Fruit fly (Drosophila melanogaster) whole organism, embryonic: ENCODE results near the gene mRpS35.

ENCODE experiments used
- Antp ChIP-seq: fragments of 200-800 bp; sonication (Bioruptor generic); optimal IDR thresholded peaks from 3 replicates; lab custom pipeline; 2016; ENCODE audit warnings: missing biosample characterization, missing genetic modification characterization
- Atf-2 ChIP-seq: fragments of 200-800 bp; sonication (Bioruptor generic); optimal IDR thresholded peaks from 2 replicates; lab custom pipeline; 2016; ENCODE audit warnings: missing biosample characterization, missing genetic modification characterization
- C15 ChIP-seq: fragments of 200-800 bp; sonication (Bioruptor generic); IDR thresholded peaks from 3 replicates; pipeline ENCODE4 v1.3.6; 2022; ENCODE audit warnings: missing biosample characterization, missing genetic modification characterization
- CG1024 ChIP-seq: fragments of 200-800 bp; sonication (Bioruptor generic); IDR thresholded peaks from 2 replicates; pipeline ENCODE4 v1.3.6; 2022; ENCODE audit warnings: missing biosample characterization, missing genetic modification characterization
- CG10431 ChIP-seq: fragments of 200-800 bp; sonication (Bioruptor generic); optimal IDR thresholded peaks from 3 replicates; lab custom pipeline; 2018; ENCODE audit warnings: missing biosample characterization, mild to moderate bottlenecking, missing genetic modification characterization
- CG12236 ChIP-seq: fragments of 200-800 bp; sonication (Bioruptor generic); optimal IDR thresholded peaks from 2 replicates; lab custom pipeline; 2016; ENCODE audit warnings: missing biosample characterization, missing genetic modification characterization
- CG12744 ChIP-seq: fragments of 200-800 bp; sonication (Bioruptor generic); optimal IDR thresholded peaks from 2 replicates; lab custom pipeline; 2016; ENCODE audit warnings: missing biosample characterization, missing genetic modification characterization
- CG13894 ChIP-seq: fragments of 200-800 bp; sonication (Bioruptor generic); optimal IDR thresholded peaks from 3 replicates; lab custom pipeline; 2018; ENCODE audit warnings: missing biosample characterization, mild to moderate bottlenecking, missing genetic modification characterization, moderate library complexity
- CG14667 ChIP-seq: fragments of 200-800 bp; sonication (Bioruptor generic); IDR thresholded peaks from 2 replicates; pipeline ENCODE4 v1.3.6; 2022; ENCODE audit warnings: missing biosample characterization, missing genetic modification characterization
- CG1602 ChIP-seq: fragments of 200-800 bp; sonication (Bioruptor generic); optimal IDR thresholded peaks from 3 replicates; lab custom pipeline; 2016; ENCODE audit warnings: missing biosample characterization, missing genetic modification characterization
- CG2678 ChIP-seq: fragments of 200-800 bp; sonication (Bioruptor generic); optimal IDR thresholded peaks from 3 replicates; lab custom pipeline; 2019; ENCODE audit warnings: missing biosample characterization, mild to moderate bottlenecking, missing genetic modification characterization, moderate library complexity
- CG33557 ChIP-seq: fragments of 200-800 bp; sonication (Bioruptor generic); optimal IDR thresholded peaks from 2 replicates; lab custom pipeline; 2019; ENCODE audit warnings: missing biosample characterization, mild to moderate bottlenecking, missing genetic modification characterization, moderate library complexity
- CG34376 ChIP-seq: fragments of 200-800 bp; sonication (Bioruptor generic); optimal IDR thresholded peaks from 2 replicates; lab custom pipeline; 2018; ENCODE audit warnings: missing biosample characterization, mild to moderate bottlenecking, missing genetic modification characterization
- CG3726 ChIP-seq: fragments of 200-800 bp; sonication (Bioruptor generic); IDR thresholded peaks from 3 replicates; pipeline ENCODE4, ENCODE4 v1.3.6; 2022; ENCODE audit warnings: missing biosample characterization, missing genetic modification characterization
- CG6272 ChIP-seq: fragments of 200-800 bp; sonication (Bioruptor generic); IDR thresholded peaks from 2 replicates; pipeline ENCODE4 v1.3.6; 2022; ENCODE audit warnings: missing biosample characterization, missing genetic modification characterization
- CG6791 ChIP-seq: fragments of 200-800 bp; sonication (Bioruptor generic); IDR thresholded peaks from 3 replicates; pipeline ENCODE4 v1.3.6; 2022; ENCODE audit warnings: missing biosample characterization, missing genetic modification characterization; ENCODE audit not compliant: partially characterized antibody
- CG7372 ChIP-seq: fragments of 200-800 bp; sonication (Bioruptor generic); IDR thresholded peaks from 2 replicates; pipeline ENCODE4 v1.3.6; 2022; ENCODE audit warnings: missing biosample characterization, missing genetic modification characterization
- CG7839 ChIP-seq: fragments of 200-800 bp; sonication (Bioruptor generic); optimal IDR thresholded peaks from 3 replicates; lab custom pipeline; 2018; ENCODE audit warnings: missing biosample characterization, mild to moderate bottlenecking, missing genetic modification characterization, moderate library complexity
- CrebB ChIP-seq: fragments of 200-800 bp; sonication (Bioruptor generic); optimal IDR thresholded peaks from 3 replicates; lab custom pipeline; 2018; ENCODE audit warnings: missing biosample characterization, mild to moderate bottlenecking, missing genetic modification characterization
- D19B ChIP-seq: fragments of 200-800 bp; sonication (Bioruptor generic); optimal IDR thresholded peaks from 2 replicates; lab custom pipeline; 2017; ENCODE audit warnings: missing biosample characterization, mild to moderate bottlenecking, missing genetic modification characterization
- Dad ChIP-seq: fragments of 200-800 bp; sonication (Bioruptor generic); optimal IDR thresholded peaks from 3 replicates; lab custom pipeline; 2016; ENCODE audit warnings: missing biosample characterization, missing genetic modification characterization
- GATAe ChIP-seq: fragments of 200-800 bp; sonication (Bioruptor generic); conservative IDR thresholded peaks from 2 replicates; pipeline ENCODE4 v1.3.6; 2022; ENCODE audit warnings: missing biosample characterization, missing genetic modification characterization
- HLHmδ ChIP-seq: fragments of 200-800 bp; sonication (Bioruptor generic); optimal IDR thresholded peaks from 2 replicates; lab custom pipeline; 2018; ENCODE audit warnings: missing biosample characterization, mild to moderate bottlenecking, missing genetic modification characterization, moderate library complexity
- MBD-R2 ChIP-seq: fragments of 200-800 bp; sonication (Bioruptor generic); IDR thresholded peaks from 2 replicates; pipeline ENCODE4 v1.3.6; 2022; ENCODE audit warnings: missing biosample characterization, missing genetic modification characterization
- Med ChIP-seq: fragments of 200-800 bp; sonication (Bioruptor generic); peaks from one replicate; lab custom pipeline; 2016; ENCODE audit warnings: missing biosample characterization, missing genetic modification characterization, mild to moderate bottlenecking, inconsistent platforms, moderate library complexity
- Nf-YB ChIP-seq: fragments of 200-800 bp; sonication (Bioruptor generic); optimal IDR thresholded peaks from 3 replicates; lab custom pipeline; 2019; ENCODE audit warnings: missing biosample characterization, mild to moderate bottlenecking, missing genetic modification characterization, moderate library complexity
- Oli ChIP-seq: fragments of 200-800 bp; sonication (Bioruptor generic); optimal IDR thresholded peaks from 2 replicates; lab custom pipeline; 2018; ENCODE audit warnings: missing biosample characterization, mild to moderate bottlenecking, missing genetic modification characterization, moderate library complexity
- Sox100B ChIP-seq: fragments of 200-800 bp; sonication (Bioruptor generic); optimal IDR thresholded peaks from 3 replicates; lab custom pipeline; 2018; ENCODE audit warnings: missing biosample characterization, mild to moderate bottlenecking, missing genetic modification characterization
- Ssrp ChIP-seq: fragments of 200-800 bp; sonication (Bioruptor generic); optimal IDR thresholded peaks from 2 replicates; lab custom pipeline; 2018; ENCODE audit warnings: missing biosample characterization, mild to moderate bottlenecking, missing genetic modification characterization, moderate library complexity
- ac ChIP-seq: fragments of 200-800 bp; sonication (Bioruptor generic); optimal IDR thresholded peaks from 3 replicates; lab custom pipeline; 2017; ENCODE audit warnings: missing biosample characterization, mild to moderate bottlenecking, missing genetic modification characterization
- aop ChIP-seq: fragments of 200-800 bp; sonication (Bioruptor generic); IDR thresholded peaks from 2 replicates; pipeline ENCODE4 v1.3.6; 2022; ENCODE audit warnings: missing biosample characterization, missing genetic modification characterization
- cad ChIP-seq: fragments of >200 bp; optimal IDR thresholded peaks from 2 replicates; lab custom pipeline; 2017; ENCODE audit warnings: missing biosample characterization, missing genetic modification characterization
- caup ChIP-seq: fragments of 200-800 bp; sonication (Bioruptor generic); optimal IDR thresholded peaks from 3 replicates; lab custom pipeline; 2017; ENCODE audit warnings: missing biosample characterization, mild to moderate bottlenecking, missing genetic modification characterization, moderate library complexity; ENCODE audit not compliant: severe bottlenecking
- chinmo ChIP-seq: fragments of 200-800 bp; sonication (Bioruptor generic); IDR thresholded peaks from 4 replicates; pipeline ENCODE4 v1.3.6; 2022; ENCODE audit warnings: missing biosample characterization, missing genetic modification characterization; ENCODE audit not compliant: partially characterized antibody
- dan ChIP-seq: fragments of 200-800 bp; sonication (Bioruptor generic); IDR thresholded peaks from 2 replicates; pipeline ENCODE4 v1.3.6; 2022; ENCODE audit warnings: missing biosample characterization, missing genetic modification characterization
- ems ChIP-seq: fragments of 200-800 bp; sonication (Bioruptor generic); optimal IDR thresholded peaks from 3 replicates; lab custom pipeline; 2016; ENCODE audit warnings: missing biosample characterization, missing genetic modification characterization
- exex ChIP-seq: fragments of 200-800 bp; sonication (Bioruptor generic); optimal IDR thresholded peaks from 4 replicates; lab custom pipeline; 2018; ENCODE audit warnings: missing biosample characterization, mild to moderate bottlenecking, missing genetic modification characterization, moderate library complexity
- ftz-f1 ChIP-seq: fragments of 200-800 bp; sonication (Bioruptor generic); optimal IDR thresholded peaks from 2 replicates; lab custom pipeline; 2016; ENCODE audit warnings: missing biosample characterization, missing genetic modification characterization
- lbe ChIP-seq: fragments of 200-800 bp; sonication (Bioruptor generic); optimal IDR thresholded peaks from 2 replicates; lab custom pipeline; 2016; ENCODE audit warnings: missing biosample characterization, mild to moderate bottlenecking, missing genetic modification characterization
- nom ChIP-seq: fragments of 200-800 bp; sonication (Bioruptor generic); optimal IDR thresholded peaks from 2 replicates; lab custom pipeline; 2017; ENCODE audit warnings: missing biosample characterization, missing genetic modification characterization, mild to moderate bottlenecking, moderate library complexity, missing genetic modification reagents
- oc ChIP-seq: fragments of 200-800 bp; sonication (Bioruptor generic); optimal IDR thresholded peaks from 2 replicates; lab custom pipeline; 2018; ENCODE audit warnings: missing biosample characterization, mild to moderate bottlenecking, missing genetic modification characterization, moderate library complexity
- otp ChIP-seq: fragments of 200-800 bp; sonication (Bioruptor generic); IDR thresholded peaks from 3 replicates; pipeline ENCODE4, ENCODE4 v1.3.6; 2022; ENCODE audit warnings: missing biosample characterization, missing genetic modification characterization
- pho ChIP-seq: fragments of 200-800 bp; sonication (Bioruptor generic); optimal IDR thresholded peaks from 2 replicates; lab custom pipeline; 2016; ENCODE audit warnings: missing biosample characterization, missing genetic modification characterization
- pros ChIP-seq: fragments of 200-800 bp; sonication (Bioruptor generic); optimal IDR thresholded peaks from 3 replicates; lab custom pipeline; 2019; ENCODE audit warnings: missing biosample characterization, mild to moderate bottlenecking, missing genetic modification characterization, moderate library complexity
- repo ChIP-seq: fragments of 200-800 bp; sonication (Bioruptor generic); optimal IDR thresholded peaks from 2 replicates; lab custom pipeline; 2016; ENCODE audit warnings: missing biosample characterization, missing genetic modification characterization
- sd ChIP-seq: fragments of 200-800 bp; sonication (Bioruptor generic); optimal IDR thresholded peaks from 3 replicates; lab custom pipeline; 2018; ENCODE audit warnings: missing biosample characterization, mild to moderate bottlenecking, missing genetic modification characterization, moderate library complexity
- sens ChIP-seq: fragments of 200-800 bp; sonication (Bioruptor generic); peaks from one replicate; lab custom pipeline; 2016; ENCODE audit warnings: missing biosample characterization, missing genetic modification characterization
- slou ChIP-seq: fragments of 200-800 bp; sonication (Bioruptor generic); optimal IDR thresholded peaks from 3 replicates; lab custom pipeline; 2016; ENCODE audit warnings: missing biosample characterization, missing genetic modification characterization
- vvl ChIP-seq: fragments of 200-800 bp; sonication (Bioruptor generic); IDR thresholded peaks from 2 replicates; pipeline ENCODE4 v1.3.6; 2022; ENCODE audit warnings: missing biosample characterization, missing genetic modification characterization
- zfh2 ChIP-seq: fragments of 200-800 bp; sonication (Bioruptor generic); optimal IDR thresholded peaks from 2 replicates; lab custom pipeline; 2016; ENCODE audit warnings: missing biosample characterization, missing genetic modification characterization

mRpS35 gene

DNA sequence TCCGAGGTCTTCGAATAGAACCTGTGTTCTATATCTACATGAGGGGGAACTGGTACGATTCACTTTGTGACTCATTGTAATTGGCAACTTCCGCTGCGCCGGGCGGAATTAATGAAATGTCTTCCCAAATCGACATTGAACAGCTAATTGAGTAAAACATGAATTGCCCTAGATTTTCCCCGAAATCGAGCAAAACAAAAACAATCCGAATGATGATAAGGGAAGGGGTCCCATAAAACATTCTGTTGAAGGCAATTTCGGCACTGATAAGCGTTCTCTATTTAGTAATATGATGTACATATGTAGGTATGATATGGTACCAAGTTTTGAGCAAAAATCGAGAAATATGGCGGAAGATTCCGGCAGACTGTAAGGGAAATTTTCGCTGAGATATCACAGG lies 29.1 kb downstream of the mRpS35 start (continued):
- TF ChIP-seq CG34376 (GFP tag; lab: Kevin White, UChicago): peak; percentile 65
- peak; percentile 23 for TF ChIP-seq CG13894 (tag; lab: Kevin White, UChicago)
- TF ChIP-seq Antp (GFP tag; lab: Kevin White, UChicago): no peak
- TF ChIP-seq ems (GFP tag; lab: Kevin White, UChicago): no peak
- peak; percentile 11 for TF ChIP-seq caup (GFP tag; lab: Kevin White, UChicago)
- TF ChIP-seq CG2678: peak; percentile 9
- no peak for TF ChIP-seq ac
- TF ChIP-seq Med: peak; percentile 25
- TF ChIP-seq lbe (GFP tag; lab: Kevin White, UChicago): no peak
- no peak for TF ChIP-seq CG6791 (GFP tag; lab: Robert Waterston, UW)
- no peak for TF ChIP-seq Sox100B (GFP tag; lab: Kevin White, UChicago)
- TF ChIP-seq exex (tag; lab: Kevin White, UChicago): peak; percentile 61
- peak; percentile 3 for TF ChIP-seq ftz-f1 (GFP tag; lab: Kevin White, UChicago)
- no peak for TF ChIP-seq Atf-2 (GFP tag; lab: Kevin White, UChicago)
- TF ChIP-seq CG33557 (GFP tag; lab: Kevin White, UChicago): no peak
- TF ChIP-seq CG10431 (GFP tag; lab: Kevin White, UChicago): no peak
- no peak for TF ChIP-seq CrebB (tag; lab: Kevin White, UChicago)
- no peak for TF ChIP-seq repo
- TF ChIP-seq GATAe (GFP tag; lab: Robert Waterston, UW): 0 out of 2 replicates have a peak, but pooled peaks have one; percentile 13
- peak; percentile 26 for TF ChIP-seq sd (tag; lab: Kevin White, UChicago)
- no peak for TF ChIP-seq pros
- TF ChIP-seq Dad (GFP tag; lab: Kevin White, UChicago): no peak
- TF ChIP-seq dan (GFP tag; lab: Robert Waterston, UW): no peak
- no peak for TF ChIP-seq slou (GFP tag; lab: Kevin White, UChicago)
- no peak for TF ChIP-seq MBD-R2 (GFP tag; lab: Robert Waterston, UW)
- no peak for TF ChIP-seq CG1602
- TF ChIP-seq chinmo (GFP tag; lab: Robert Waterston, UW): peak; percentile 84; the same call in 1 of the 4 replicates
- TF ChIP-seq, all 482 proteins: peak for 17

DNA sequence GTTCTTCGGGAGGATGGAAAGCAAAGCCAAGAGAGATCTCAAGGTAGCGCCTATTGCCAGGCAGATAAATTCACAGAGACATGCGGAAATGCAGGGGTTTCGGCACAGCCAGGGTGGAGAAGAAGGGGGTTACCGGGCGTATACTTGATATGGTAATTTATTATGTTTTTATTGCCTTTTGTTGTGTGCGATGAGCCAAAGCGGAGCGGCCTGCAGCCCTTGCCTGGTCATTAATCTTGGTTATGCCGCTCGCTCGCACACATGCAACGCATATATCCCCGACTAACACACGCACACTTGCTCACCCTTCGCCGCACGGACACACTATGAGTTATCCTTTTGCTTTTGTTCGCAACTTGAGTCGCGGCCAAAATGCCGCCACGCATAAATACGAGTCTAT lies 36.0 kb downstream of the mRpS35 start:
- TF ChIP-seq chinmo (GFP tag; lab: Robert Waterston, UW) (0 out of 4 replicates have a peak, but pooled peaks have one; percentile 40), CG3726 (GFP tag; lab: Robert Waterston, UW) (no peak), pho (GFP tag; lab: Kevin White, UChicago) (no peak), cad (GFP tag; lab: Kevin White, UChicago) (peak; percentile 22), vvl (GFP tag; lab: Robert Waterston, UW) (peak; percentile 58; the same call in 1 of the 2 replicates), aop (GFP tag; lab: Robert Waterston, UW) (no peak), CG7839 (tag; lab: Kevin White, UChicago) (no peak), zfh2 (GFP tag; lab: Kevin White, UChicago) (no peak), CG14667 (no peak), D19B (GFP tag; lab: Kevin White, UChicago) (no peak), CG7372 (GFP tag; lab: Robert Waterston, UW) (peak; percentile 57; the same call in 1 of the 2 replicates)

dm6 chr3L:2817872-2818271 lies 37.2 kb downstream of the mRpS35 start:
- TF ChIP-seq otp (GFP tag; lab: Robert Waterston, UW) (no peak), sens (GFP tag; lab: Kevin White, UChicago) (peak; percentile 35), Nf-YB (GFP tag; lab: Kevin White, UChicago) (no peak), CG12744 (GFP tag; lab: Kevin White, UChicago) (no peak), Oli (tag; lab: Kevin White, UChicago) (no peak), chinmo (GFP tag; lab: Robert Waterston, UW) (no peak), CG12236 (GFP tag; lab: Kevin White, UChicago) (no peak), Ssrp (tag; lab: Kevin White, UChicago) (no peak), nom (GFP tag; lab: Kevin White, UChicago) (peak; percentile 82), CG6272 (no peak), CG1024 (GFP tag; lab: Robert Waterston, UW) (no peak), HLHmδ (no peak), C15 (GFP tag; lab: Robert Waterston, UW) (no peak), oc (tag; lab: Kevin White, UChicago) (no peak)
